Fruit fly (Drosophila melanogaster) whole organism, prepupa: ENCODE measurements around the gene Phb1.
A peak's percentile ranks its signal among the peaks of the same experiment; 100 is the strongest.

Experiments
- CG10631 ChIP-seq: fragments of 200-800 bp; sonication (Bioruptor generic); optimal IDR thresholded peaks from 2 replicates; lab custom pipeline; 2016; ENCODE audit warnings: missing biosample characterization, missing genetic modification characterization
- CG16779 ChIP-seq: fragments of 200-800 bp; sonication (Bioruptor generic); optimal IDR thresholded peaks from 3 replicates; lab custom pipeline; 2017; ENCODE audit warnings: missing biosample characterization, mild to moderate bottlenecking, missing genetic modification characterization
- CG31627 ChIP-seq: fragments of 200-800 bp; sonication (Bioruptor generic); optimal IDR thresholded peaks from 3 replicates; lab custom pipeline; 2016; ENCODE audit warnings: missing biosample characterization, missing genetic modification characterization
- CG34406 ChIP-seq: fragments of 200-800 bp; sonication (Bioruptor generic); optimal IDR thresholded peaks from 3 replicates; lab custom pipeline; 2016; ENCODE audit warnings: missing biosample characterization, missing genetic modification characterization
- CG4318 ChIP-seq: fragments of 200-800 bp; sonication (Bioruptor generic); optimal IDR thresholded peaks from 3 replicates; lab custom pipeline; 2017; ENCODE audit warnings: missing biosample characterization, mild to moderate bottlenecking, missing genetic modification characterization
- CG6163 ChIP-seq: fragments of 200-800 bp; sonication (Bioruptor generic); IDR thresholded peaks from 3 replicates; pipeline ENCODE4 v1.3.6; 2022; ENCODE audit warnings: missing biosample characterization, missing genetic modification characterization
- CG6276 ChIP-seq: fragments of 200-800 bp; sonication (Bioruptor generic); optimal IDR thresholded peaks from 2 replicates; lab custom pipeline; 2017; ENCODE audit warnings: missing biosample characterization, mild to moderate bottlenecking, missing genetic modification characterization
- CG8632 ChIP-seq: fragments of 200-800 bp; sonication (Bioruptor generic); optimal IDR thresholded peaks from 3 replicates; lab custom pipeline; 2016; ENCODE audit warnings: missing biosample characterization, missing genetic modification characterization
- CG9139 ChIP-seq: fragments of 200-800 bp; sonication (Bioruptor generic); optimal IDR thresholded peaks from 3 replicates; lab custom pipeline; 2017; ENCODE audit warnings: missing biosample characterization, mild to moderate bottlenecking, missing genetic modification characterization
- Hr39 ChIP-seq: fragments of 200-800 bp; sonication (Bioruptor generic); optimal IDR thresholded peaks from 2 replicates; lab custom pipeline; 2016; ENCODE audit warnings: missing biosample characterization, missing genetic modification characterization
- OdsH ChIP-seq: fragments of 200-800 bp; sonication (Bioruptor generic); optimal IDR thresholded peaks from 3 replicates; lab custom pipeline; 2016; ENCODE audit warnings: missing biosample characterization, missing genetic modification characterization
- ss ChIP-seq, 2 experiments: fragments of 200-800 bp; sonication (Bioruptor generic); optimal IDR thresholded peaks; 2 replicates in 1 of 2; 3 replicates in 1 of 2; lab custom pipeline; 2017 to 2018; ENCODE audit warnings: mild to moderate bottlenecking in 2 of 2, missing biosample characterization in 2 of 2, missing genetic modification characterization in 2 of 2, moderate library complexity in 1 of 2
- vri ChIP-seq: fragments of 200-800 bp; sonication (Bioruptor generic); optimal IDR thresholded peaks from 3 replicates; lab custom pipeline; 2016; ENCODE audit warnings: missing biosample characterization, mild to moderate bottlenecking, missing genetic modification characterization

dm6 chr2L:19144115-19144514 lies 20.4 kb upstream of the Phb1 start:
- TF ChIP-seq CG34406 (GFP tag; lab: Kevin White, UChicago) (no peak), CG10631 (GFP tag; lab: Kevin White, UChicago) (no peak), CG9139 (GFP tag; lab: Kevin White, UChicago) (peak; percentile 67), Hr39 (GFP tag; lab: Kevin White, UChicago) (no peak), CG6276 (GFP tag; lab: Kevin White, UChicago) (no peak), CG16779 (no peak), OdsH (GFP tag; lab: Kevin White, UChicago) (no peak), CG8632 (no peak), vri (GFP tag; lab: Kevin White, UChicago) (no peak), CG31627 (GFP tag; lab: Kevin White, UChicago) (no peak), ss (GFP tag; optimal IDR thresholded peaks at IDR 0.05; lab: Kevin White, UChicago) (peak; percentile 66 to 82), CG4318 (no peak), CG6163 (GFP tag; lab: Robert Waterston, UW) (peak; percentile 74)
